Worm (Caenorhabditis elegans): ENCODE measurements around the gene W02A2.12.

Gene W02A2.12

ce11 chrIV:13369120-13369842 lies 20.6 kb upstream of the W02A2.12 start, which contains the start of gene agt-1:
Gene agt-1 (minus strand): TSS chrIV:13369412.
- no peak for TF ChIP-seq ceh-18 (tag; optimal IDR thresholded peaks at IDR 0.05)
- TF ChIP-seq nhr-232 (tag; optimal IDR thresholded peaks at IDR 0.05) = no peak
- no peak for TF ChIP-seq hlh-8 (tag; optimal IDR thresholded peaks at IDR 0.05)
- TF ChIP-seq ceh-34 (tag; optimal IDR thresholded peaks at IDR 0.05) = no peak
- TF ChIP-seq ets-4 (tag; optimal IDR thresholded peaks at IDR 0.05) = no peak
- TF ChIP-seq unc-42 (tag; optimal IDR thresholded peaks at IDR 0.05) = no peak
- no peak for TF ChIP-seq gmeb-2 (tag; optimal IDR thresholded peaks at IDR 0.05)
- TF ChIP-seq hlh-15 (tag; optimal IDR thresholded peaks at IDR 0.05) = no peak
- no peak for TF ChIP-seq pax-1 (tag; optimal IDR thresholded peaks at IDR 0.05)
- TF ChIP-seq K09A11.1 (tag; optimal IDR thresholded peaks at IDR 0.05; ENCODE audit: insufficient read depth) = no peak
- TF ChIP-seq unc-55 (GFP tag; optimal IDR thresholded peaks at IDR 0.05) = no peak
- no peak for TF ChIP-seq zip-5 (tag; optimal IDR thresholded peaks at IDR 0.05)
- no peak for TF ChIP-seq lim-6 (tag; optimal IDR thresholded peaks at IDR 0.05)
- TF ChIP-seq ceh-9 (tag; optimal IDR thresholded peaks at IDR 0.05) = no peak
- TF ChIP-seq rnt-1 (tag; optimal IDR thresholded peaks at IDR 0.05) = no peak
- TF ChIP-seq tbx-7 (tag; optimal IDR thresholded peaks at IDR 0.05) = no peak
- TF ChIP-seq pag-3 (tag; optimal IDR thresholded peaks at IDR 0.05; ENCODE audit: borderline replicate concordance) = no peak
- no peak for TF ChIP-seq eyg-1 (tag; optimal IDR thresholded peaks at IDR 0.05)
- no peak for TF ChIP-seq ahr-1 (tag; optimal IDR thresholded peaks at IDR 0.05)
- no peak for TF ChIP-seq fkh-10 (GFP tag; optimal IDR thresholded peaks at IDR 0.05)

ce11 chrIV:13364869-13365268 lies 16.2 kb upstream of the W02A2.12 start, which contains the start of gene srsx-25:
Gene srsx-25 (plus strand): TSS chrIV:13365169.
- TF ChIP-seq dve-1 (tag; optimal IDR thresholded peaks at IDR 0.05) (no peak), npax-4 (tag; optimal IDR thresholded peaks at IDR 0.05) (no peak), fkh-6 (tag; optimal IDR thresholded peaks at IDR 0.05) (no peak), dmd-4 (tag; optimal IDR thresholded peaks at IDR 0.05; ENCODE audit: borderline replicate concordance) (no peak), unc-42 (tag; optimal IDR thresholded peaks at IDR 0.05) (no peak), sdc-2 (tag; optimal IDR thresholded peaks at IDR 0.05) (no peak), fax-1 (tag; optimal IDR thresholded peaks at IDR 0.05) (no peak), pqm-1 (tag; optimal IDR thresholded peaks at IDR 0.05) (no peak), hlh-13 (GFP tag; optimal IDR thresholded peaks at IDR 0.05) (no peak), nhr-232 (tag; optimal IDR thresholded peaks at IDR 0.05) (no peak), K09A11.1 (tag; optimal IDR thresholded peaks at IDR 0.05; ENCODE audit: insufficient read depth) (no peak)

ce11 chrIV:13360144-13360543 lies 11.5 kb upstream of the W02A2.12 start, which contains the start of gene Y62E10A.3:
Gene Y62E10A.3 (minus strand): TSS chrIV:13360244.
- TF ChIP-seq syd-9 (tag; optimal IDR thresholded peaks at IDR 0.05) = no peak
- no peak for TF ChIP-seq nhr-11 (tag; optimal IDR thresholded peaks at IDR 0.05)
- no peak for TF ChIP-seq pqm-1 (tag; optimal IDR thresholded peaks at IDR 0.05)
- TF ChIP-seq pha-2 (tag; optimal IDR thresholded peaks at IDR 0.05) = no peak
- no peak for TF ChIP-seq gmeb-2 (tag; optimal IDR thresholded peaks at IDR 0.05)
- TF ChIP-seq ceh-34 (tag; optimal IDR thresholded peaks at IDR 0.05) = no peak
- no peak for TF ChIP-seq nfya-1 (tag; optimal IDR thresholded peaks at IDR 0.05)
- TF ChIP-seq ceh-48 (tag; optimal IDR thresholded peaks at IDR 0.05) = no peak
- no peak for TF ChIP-seq eyg-1 (tag; optimal IDR thresholded peaks at IDR 0.05)
- TF ChIP-seq F13H6.1 (tag; optimal IDR thresholded peaks at IDR 0.05) = no peak
- no peak for TF ChIP-seq pha-4 (tag; optimal IDR thresholded peaks at IDR 0.05)

ce11 chrIV:13358488-13358887 lies 9.9 kb upstream of the W02A2.12 start, which contains the start of gene W02A2.8:
Gene W02A2.8 (minus strand): TSS chrIV:13358588.
- TF ChIP-seq ceh-24 (tag; optimal IDR thresholded peaks at IDR 0.05) = no peak
- TF ChIP-seq ceh-18 (tag; optimal IDR thresholded peaks at IDR 0.05) = no peak
- TF ChIP-seq dve-1 (tag; optimal IDR thresholded peaks at IDR 0.05) = no peak
- TF ChIP-seq pqm-1 (tag; optimal IDR thresholded peaks at IDR 0.05) = no peak
- no peak for TF ChIP-seq nfya-1 (tag; optimal IDR thresholded peaks at IDR 0.05)
- TF ChIP-seq ceh-48 (tag; optimal IDR thresholded peaks at IDR 0.05) = no peak
- TF ChIP-seq syd-9 (tag; optimal IDR thresholded peaks at IDR 0.05) = no peak
- TF ChIP-seq pag-3 (tag; optimal IDR thresholded peaks at IDR 0.05; ENCODE audit: borderline replicate concordance) = no peak
